Fruit fly (Drosophila melanogaster) whole organism, embryonic: Measurements from ENCODE around the gene Caper.

Experiments used
- BEAF-32 ChIP-seq: fragments of 200-800 bp; sonication (Bioruptor generic); optimal IDR thresholded peaks from 3 replicates; lab custom pipeline; 2017; ENCODE audit warnings: missing biosample characterization, missing genetic modification characterization, mild to moderate bottlenecking, moderate library complexity, missing genetic modification reagents
- CG10147 ChIP-seq: fragments of 200-800 bp; sonication (Bioruptor generic); optimal IDR thresholded peaks from 2 replicates; lab custom pipeline; 2019; ENCODE audit warnings: missing biosample characterization, mild to moderate bottlenecking, missing genetic modification characterization, moderate library complexity
- CG10321 ChIP-seq: fragments of 200-800 bp; sonication (Bioruptor generic); IDR thresholded peaks from 2 replicates; pipeline ENCODE4 v1.3.6; 2022; ENCODE audit warnings: missing biosample characterization, missing genetic modification characterization
- CG10366 ChIP-seq: fragments of 200-800 bp; sonication (Bioruptor generic); IDR thresholded peaks from 2 replicates; pipeline ENCODE4 v1.3.6; 2022; ENCODE audit warnings: missing biosample characterization, missing genetic modification characterization
- CG10959 ChIP-seq: fragments of 200-800 bp; sonication (Bioruptor generic); IDR thresholded peaks from 2 replicates; pipeline ENCODE4 v1.3.6; 2022; ENCODE audit warnings: missing biosample characterization, missing genetic modification characterization
- CG11696 ChIP-seq: fragments of 200-800 bp; sonication (Bioruptor generic); IDR thresholded peaks from 2 replicates; pipeline ENCODE4 v1.3.6; 2022; ENCODE audit warnings: missing biosample characterization, missing genetic modification characterization
- CG12391 ChIP-seq: fragments of 200-800 bp; sonication (Bioruptor generic); optimal IDR thresholded peaks from 3 replicates; lab custom pipeline; 2018; ENCODE audit warnings: missing biosample characterization, mild to moderate bottlenecking, missing genetic modification characterization, moderate library complexity
- CG12942 ChIP-seq: fragments of 200-800 bp; sonication (Bioruptor generic); optimal IDR thresholded peaks from 3 replicates; lab custom pipeline; 2016; ENCODE audit warnings: missing biosample characterization, missing genetic modification characterization
- CG13123 ChIP-seq: fragments of 200-800 bp; sonication (Bioruptor generic); optimal IDR thresholded peaks from 2 replicates; lab custom pipeline; 2016; ENCODE audit warnings: missing biosample characterization, missing genetic modification characterization
- CG13296 ChIP-seq: fragments of 200-800 bp; sonication (Bioruptor generic); optimal IDR thresholded peaks from 3 replicates; lab custom pipeline; 2018; ENCODE audit warnings: missing biosample characterization, mild to moderate bottlenecking, missing genetic modification characterization
- CG14965 ChIP-seq: fragments of 200-800 bp; sonication (Bioruptor generic); optimal IDR thresholded peaks from 2 replicates; lab custom pipeline; 2016; ENCODE audit warnings: missing biosample characterization, missing genetic modification characterization, borderline replicate concordance
- CG1603 ChIP-seq: fragments of 200-800 bp; sonication (Bioruptor generic); optimal IDR thresholded peaks from 2 replicates; lab custom pipeline; 2019; ENCODE audit warnings: missing biosample characterization, mild to moderate bottlenecking, missing genetic modification characterization, moderate library complexity
- CG16813 ChIP-seq: fragments of 200-800 bp; sonication (Bioruptor generic); IDR thresholded peaks from 3 replicates; pipeline ENCODE4 v1.3.6; 2022; ENCODE audit warnings: missing biosample characterization, missing genetic modification characterization; ENCODE audit not compliant: partially characterized antibody
- CG17359 ChIP-seq: fragments of 200-800 bp; sonication (Bioruptor generic); optimal IDR thresholded peaks from 3 replicates; lab custom pipeline; 2018; ENCODE audit warnings: missing biosample characterization, mild to moderate bottlenecking, missing genetic modification characterization, moderate library complexity
- CG18262 ChIP-seq: fragments of 200-800 bp; optimal IDR thresholded peaks from 3 replicates; lab custom pipeline; 2019; ENCODE audit warnings: missing biosample characterization, mild to moderate bottlenecking, missing genetic modification characterization, moderate library complexity
- CG2875 ChIP-seq: fragments of 200-800 bp; sonication (Bioruptor generic); optimal IDR thresholded peaks from 2 replicates; lab custom pipeline; 2017; ENCODE audit warnings: missing biosample characterization, mild to moderate bottlenecking, missing genetic modification characterization, missing genetic modification reagents
- CG30020 ChIP-seq: fragments of 200-800 bp; optimal IDR thresholded peaks from 2 replicates; lab custom pipeline; 2019; ENCODE audit warnings: missing biosample characterization, mild to moderate bottlenecking, missing genetic modification characterization, moderate library complexity
- CG31365 ChIP-seq: fragments of 200-800 bp; sonication (Bioruptor generic); optimal IDR thresholded peaks from 2 replicates; lab custom pipeline; 2018; ENCODE audit warnings: missing biosample characterization, mild to moderate bottlenecking, missing genetic modification characterization
- CG31441 ChIP-seq: fragments of 200-800 bp; sonication (Bioruptor generic); IDR thresholded peaks from 2 replicates; pipeline ENCODE4 v1.3.6; 2022; ENCODE audit warnings: missing biosample characterization, missing genetic modification characterization
- CG3163 ChIP-seq: fragments of 200-800 bp; sonication (Bioruptor generic); optimal IDR thresholded peaks from 3 replicates; lab custom pipeline; 2016; ENCODE audit warnings: missing biosample characterization, missing genetic modification characterization
- CG32767 ChIP-seq: fragments of 200-800 bp; sonication (Bioruptor generic); IDR thresholded peaks from 2 replicates; pipeline ENCODE4 v1.3.6; 2022; ENCODE audit warnings: missing biosample characterization, missing genetic modification characterization
- CG3407 ChIP-seq: fragments of 200-800 bp; sonication (Bioruptor generic); optimal IDR thresholded peaks from 2 replicates; lab custom pipeline; 2018; ENCODE audit warnings: missing biosample characterization, mild to moderate bottlenecking, missing genetic modification characterization
- CG3995 ChIP-seq: fragments of 200-800 bp; sonication (Bioruptor generic); optimal IDR thresholded peaks from 3 replicates; lab custom pipeline; 2016; ENCODE audit warnings: missing biosample characterization, missing genetic modification characterization
- CG7786 ChIP-seq: fragments of 200-800 bp; sonication (Bioruptor generic); optimal IDR thresholded peaks from 2 replicates; lab custom pipeline; 2016; ENCODE audit warnings: missing biosample characterization, missing genetic modification characterization
- CG9817 ChIP-seq: fragments of 200-800 bp; sonication (Bioruptor generic); optimal IDR thresholded peaks from 2 replicates; lab custom pipeline; 2018; ENCODE audit warnings: missing biosample characterization, mild to moderate bottlenecking, missing genetic modification characterization, moderate library complexity
- Ets65A ChIP-seq: fragments of 200-800 bp; sonication (Bioruptor generic); peaks from one replicate; lab custom pipeline; 2016; ENCODE audit warnings: missing biosample characterization, missing genetic modification characterization
- Hand ChIP-seq: fragments of 200-800 bp; sonication (Bioruptor generic); optimal IDR thresholded peaks from 2 replicates; lab custom pipeline; 2017; ENCODE audit warnings: mild to moderate bottlenecking, missing biosample characterization, missing genetic modification reagents, missing genetic modification characterization
- Hr78 ChIP-seq, 2 experiments: fragments of 200-800 bp in 1 of 2; fragments of >200 bp in 1 of 2; sonication (Bioruptor generic) in 1 of 2; optimal IDR thresholded peaks; 2 replicates each; lab custom pipeline; 2017 to 2019; ENCODE audit warnings: missing biosample characterization in 2 of 2, missing genetic modification characterization in 2 of 2, mild to moderate bottlenecking in 1 of 2, moderate library complexity in 1 of 2
- Nf-YA ChIP-seq: fragments of 200-800 bp; sonication (Bioruptor generic); IDR thresholded peaks from 2 replicates; pipeline ENCODE4 v1.3.6; 2022; ENCODE audit warnings: missing biosample characterization, missing genetic modification characterization
- Nf-YC ChIP-seq: fragments of 200-800 bp; optimal IDR thresholded peaks from 3 replicates; lab custom pipeline; 2019; ENCODE audit warnings: missing biosample characterization, mild to moderate bottlenecking, missing genetic modification characterization, moderate library complexity
- Oaz ChIP-seq: fragments of 200-800 bp; sonication (Bioruptor generic); IDR thresholded peaks from 2 replicates; pipeline ENCODE4 v1.3.6; 2022; ENCODE audit warnings: missing biosample characterization, missing genetic modification characterization
- Sox100B ChIP-seq: fragments of 200-800 bp; sonication (Bioruptor generic); optimal IDR thresholded peaks from 3 replicates; lab custom pipeline; 2018; ENCODE audit warnings: missing biosample characterization, mild to moderate bottlenecking, missing genetic modification characterization
- bbx ChIP-seq: fragments of 200-800 bp; sonication (Bioruptor generic); IDR thresholded peaks from 2 replicates; pipeline ENCODE4 v1.3.6; 2022; ENCODE audit warnings: missing biosample characterization, missing genetic modification characterization; ENCODE audit not compliant: partially characterized antibody
- cato ChIP-seq: fragments of 200-800 bp; sonication (Bioruptor generic); optimal IDR thresholded peaks from 2 replicates; lab custom pipeline; 2016; ENCODE audit warnings: missing biosample characterization, missing genetic modification characterization, borderline replicate concordance
- corto ChIP-seq: fragments of 200-800 bp; sonication (Bioruptor generic); optimal IDR thresholded peaks from 2 replicates; lab custom pipeline; 2016; ENCODE audit warnings: missing biosample characterization, mild to moderate bottlenecking, missing genetic modification characterization, moderate library complexity
- da ChIP-seq: fragments of 200-800 bp; sonication (Bioruptor generic); optimal IDR thresholded peaks from 2 replicates; lab custom pipeline; 2016; ENCODE audit warnings: missing biosample characterization, missing genetic modification characterization
- dmrt11E ChIP-seq: fragments of 200-800 bp; sonication (Bioruptor generic); optimal IDR thresholded peaks from 3 replicates; lab custom pipeline; 2018; ENCODE audit warnings: missing biosample characterization, mild to moderate bottlenecking, missing genetic modification characterization, moderate library complexity
- fd3F ChIP-seq: fragments of 200-800 bp; sonication (Bioruptor generic); optimal IDR thresholded peaks from 2 replicates; lab custom pipeline; 2018; ENCODE audit warnings: missing biosample characterization, mild to moderate bottlenecking, missing genetic modification characterization, moderate library complexity
- gcm ChIP-seq: fragments of 200-800 bp; sonication (Bioruptor generic); optimal IDR thresholded peaks from 2 replicates; lab custom pipeline; 2019; ENCODE audit warnings: missing biosample characterization, mild to moderate bottlenecking, missing genetic modification characterization, moderate library complexity
- her ChIP-seq: fragments of 200-800 bp; sonication (Bioruptor generic); optimal IDR thresholded peaks from 2 replicates; lab custom pipeline; 2016; ENCODE audit warnings: missing biosample characterization, missing genetic modification characterization
- insv ChIP-seq, 2 experiments: fragments of 200-800 bp; sonication (Bioruptor generic); optimal IDR thresholded peaks; 3 replicates each; lab custom pipeline; 2016 to 2018; ENCODE audit warnings: missing biosample characterization in 2 of 2, missing genetic modification characterization in 2 of 2
- ken ChIP-seq: fragments of 200-800 bp; sonication (Bioruptor generic); IDR thresholded peaks from 3 replicates; pipeline ENCODE4 v1.3.6; 2022; ENCODE audit warnings: missing biosample characterization, missing genetic modification characterization
- oc ChIP-seq: fragments of 200-800 bp; sonication (Bioruptor generic); optimal IDR thresholded peaks from 2 replicates; lab custom pipeline; 2018; ENCODE audit warnings: missing biosample characterization, mild to moderate bottlenecking, missing genetic modification characterization, moderate library complexity
- ranshi ChIP-seq: fragments of 200-800 bp; sonication (Bioruptor generic); IDR thresholded peaks from 2 replicates; pipeline ENCODE4 v1.3.6; 2022; ENCODE audit warnings: missing biosample characterization, missing genetic modification characterization
- rib ChIP-seq: fragments of 200-800 bp; sonication (Bioruptor generic); IDR thresholded peaks from 2 replicates; pipeline ENCODE4 v1.3.6; 2022; ENCODE audit warnings: missing biosample characterization, missing genetic modification characterization
- tin ChIP-seq: fragments of 200-800 bp; sonication (Bioruptor generic); optimal IDR thresholded peaks from 3 replicates; lab custom pipeline; 2016; ENCODE audit warnings: missing biosample characterization, missing genetic modification characterization
- toy ChIP-seq: fragments of 200-800 bp; sonication (Bioruptor generic); IDR thresholded peaks from 2 replicates; pipeline ENCODE4 v1.3.6; 2022; ENCODE audit warnings: missing biosample characterization, missing genetic modification characterization
- twi ChIP-seq: fragments of 200-800 bp; optimal IDR thresholded peaks from 2 replicates; lab custom pipeline; 2019; ENCODE audit warnings: missing biosample characterization, mild to moderate bottlenecking, missing genetic modification characterization, moderate library complexity
- unc-4 ChIP-seq: fragments of 200-800 bp; sonication (Bioruptor generic); IDR thresholded peaks from 2 replicates; pipeline ENCODE4 v1.3.6; 2022; ENCODE audit warnings: missing biosample characterization, missing genetic modification characterization; ENCODE audit not compliant: partially characterized antibody
- usp ChIP-seq: fragments of >200 bp; optimal IDR thresholded peaks from 2 replicates; lab custom pipeline; 2017; ENCODE audit warnings: missing biosample characterization, missing genetic modification characterization
- wor ChIP-seq: fragments of 200-800 bp; sonication (Bioruptor generic); IDR thresholded peaks from 2 replicates; pipeline ENCODE4 v1.3.6; 2022; ENCODE audit warnings: missing biosample characterization, missing genetic modification characterization

Caper gene

DNA sequence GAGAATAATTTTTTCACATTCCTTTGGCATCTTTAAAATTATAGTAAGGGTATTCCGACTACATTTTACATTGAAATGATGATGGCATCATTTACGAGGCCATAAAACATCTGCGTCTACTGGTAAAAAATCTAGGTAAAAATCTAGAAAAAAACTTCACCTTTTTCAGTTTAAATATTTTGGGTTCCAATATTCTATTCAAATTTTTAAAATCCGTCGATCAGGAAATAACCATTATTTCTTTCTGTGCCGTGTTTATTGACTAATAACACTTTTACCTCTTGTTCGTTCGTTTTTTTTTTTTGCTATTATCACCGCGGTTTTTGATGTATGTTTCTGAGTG is 6.8 kb downstream of the Caper start (continued):
- TF ChIP-seq rib (GFP tag; lab: Robert Waterston, UW), result no peak
- TF ChIP-seq CG12391 (tag; lab: Kevin White, UChicago), result peak; percentile 71
- TF ChIP-seq da (GFP tag; lab: Kevin White, UChicago), result no peak
- peak; percentile 43 for TF ChIP-seq CG1603
- TF ChIP-seq CG13123 (GFP tag; lab: Kevin White, UChicago), result no peak
- peak; percentile 53 for TF ChIP-seq CG12942
- TF ChIP-seq CG31365 (tag; lab: Kevin White, UChicago), result no peak
- no peak for TF ChIP-seq unc-4 (GFP tag; lab: Robert Waterston, UW)
- no peak for TF ChIP-seq Hand
- no peak for TF ChIP-seq CG3163 (GFP tag; lab: Kevin White, UChicago)
- TF ChIP-seq Ets65A (GFP tag; lab: Kevin White, UChicago), result peak; percentile 73
- TF ChIP-seq CG30020 (tag; lab: Kevin White, UChicago), result no peak
- TF ChIP-seq CG16813 (GFP tag; lab: Robert Waterston, UW), result no peak
- no peak for TF ChIP-seq Nf-YC (tag; lab: Kevin White, UChicago)
- TF ChIP-seq CG32767 (GFP tag; lab: Robert Waterston, UW), result peak; percentile 42; the same call in 1 of the 2 replicates
- no peak for TF ChIP-seq CG9817
- TF ChIP-seq CG7786, result peak; percentile 51
- peak; percentile 59; the same call in 1 of the 2 replicates for TF ChIP-seq Oaz
- peak; percentile 26 for TF ChIP-seq CG3407 (GFP tag; lab: Kevin White, UChicago)
- TF ChIP-seq fd3F (GFP tag; lab: Kevin White, UChicago), result peak; percentile 7
- TF ChIP-seq tin, result peak; percentile 61
- no peak for TF ChIP-seq cato (GFP tag; lab: Kevin White, UChicago)
- TF ChIP-seq CG10959 (GFP tag; lab: Robert Waterston, UW), result 0 out of 2 replicates have a peak, but pooled peaks have one; percentile 35
- TF ChIP-seq CG31441 (GFP tag; lab: Robert Waterston, UW), result peak; percentile 59
- TF ChIP-seq toy (GFP tag; lab: Robert Waterston, UW), result no peak
- TF ChIP-seq CG11696 (GFP tag; lab: Robert Waterston, UW), result peak; percentile 62
- peak; percentile 28 for TF ChIP-seq dmrt11E (tag; lab: Kevin White, UChicago)
- peak; percentile 12 for TF ChIP-seq gcm (GFP tag; lab: Kevin White, UChicago)
- TF ChIP-seq usp (GFP tag; lab: Kevin White, UChicago), result no peak
- no peak for TF ChIP-seq insv (GFP tag; optimal IDR thresholded peaks at IDR 0.05; lab: Kevin White, UChicago)
- TF ChIP-seq Nf-YA, result peak; percentile 49
- TF ChIP-seq CG14965 (GFP tag; lab: Kevin White, UChicago), result no peak
- no peak for TF ChIP-seq twi (tag; lab: Kevin White, UChicago)
- peak; percentile 50 for TF ChIP-seq CG2875 (GFP tag; lab: Kevin White, UChicago)
- TF ChIP-seq CG18262, result peak; percentile 54
- peak; percentile 27 for TF ChIP-seq her (GFP tag; lab: Kevin White, UChicago)
- no peak for TF ChIP-seq CG3995 (GFP tag; lab: Kevin White, UChicago)
- no peak for TF ChIP-seq CG10147
- no peak for TF ChIP-seq oc (tag; lab: Kevin White, UChicago)

DNA sequence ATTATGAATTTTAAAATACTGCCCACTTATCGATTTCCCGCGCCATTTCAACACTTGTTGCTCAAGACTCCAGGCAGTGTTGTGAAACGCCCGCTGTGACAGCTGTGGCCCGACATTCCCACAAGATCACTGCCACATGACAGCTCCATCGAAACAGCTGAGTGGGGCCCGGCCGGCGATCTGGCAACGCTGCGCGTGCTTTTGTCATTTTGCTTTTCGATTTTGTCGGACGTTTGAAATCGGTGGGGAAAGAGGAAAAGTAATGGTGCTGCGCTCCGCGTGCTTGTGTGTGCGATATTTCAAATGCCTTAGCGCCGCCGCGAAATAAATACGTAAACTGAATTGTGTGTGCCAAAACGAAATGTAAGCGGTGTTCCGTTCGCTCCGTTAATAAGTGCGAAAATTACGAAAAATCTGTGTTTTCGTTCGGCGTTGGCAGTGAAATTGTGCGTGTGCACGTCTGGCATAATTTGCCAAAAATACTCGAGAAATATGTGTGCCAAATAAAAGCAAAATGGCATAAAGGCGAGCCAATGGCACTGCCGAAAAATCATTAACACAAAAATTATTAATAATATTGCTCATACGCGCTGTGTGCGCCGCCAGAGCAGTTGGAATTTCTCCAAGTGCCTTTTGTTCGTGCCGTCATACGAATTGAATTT is 9.8 kb downstream of the Caper start:
- peak; percentile 33 for TF ChIP-seq Sox100B
- peak; percentile 66 for TF ChIP-seq BEAF-32 (GFP tag; lab: Kevin White, UChicago)
- peak; percentile 51 for TF ChIP-seq CG13123 (GFP tag; lab: Kevin White, UChicago)
- peak; percentile 61 for TF ChIP-seq CG10366 (GFP tag; lab: Robert Waterston, UW)
- TF ChIP-seq Hr78 (GFP tag; optimal IDR thresholded peaks at IDR 0.05; lab: Kevin White, UChicago), result no peak
- peak; percentile 36 for TF ChIP-seq CG13296 (GFP tag; lab: Kevin White, UChicago)
- no peak for TF ChIP-seq da (GFP tag; lab: Kevin White, UChicago)
- TF ChIP-seq CG10321 (GFP tag; lab: Robert Waterston, UW), result 0 out of 2 replicates have a peak, but pooled peaks have one; percentile 6
- peak; percentile 49 for TF ChIP-seq ranshi (GFP tag; lab: Robert Waterston, UW)
- TF ChIP-seq ken, result peak; percentile 66; the same call in 2 of the 3 replicates
- TF ChIP-seq CG17359 (tag; lab: Kevin White, UChicago), result no peak
- no peak for TF ChIP-seq corto
- TF ChIP-seq wor (GFP tag; lab: Robert Waterston, UW), result no peak
- peak; percentile 77 for TF ChIP-seq bbx (GFP tag; lab: Robert Waterston, UW)
